Fruit fly (Drosophila melanogaster) whole organism, adult: ENCODE data around the gene Doc2.
A peak's percentile ranks its signal among the peaks of the same experiment; 100 is the strongest.

Source experiments
- CG11617 ChIP-seq: fragments of 200-800 bp; sonication (Bioruptor generic); optimal IDR thresholded peaks from 2 replicates; lab custom pipeline; 2017; ENCODE audit warnings: mild to moderate bottlenecking, missing biosample characterization, missing genetic modification reagents, missing genetic modification characterization
- CG12768 ChIP-seq: fragments of 200-800 bp; sonication (Bioruptor generic); optimal IDR thresholded peaks from 2 replicates; lab custom pipeline; 2017; ENCODE audit warnings: missing biosample characterization, missing genetic modification characterization, mild to moderate bottlenecking, moderate library complexity, missing genetic modification reagents
- CG14711 ChIP-seq: fragments of 200-800 bp; sonication (Bioruptor generic); optimal IDR thresholded peaks from 2 replicates; lab custom pipeline; 2018; ENCODE audit warnings: missing biosample characterization, mild to moderate bottlenecking, missing genetic modification characterization, moderate library complexity
- CG1620 ChIP-seq: fragments of 200-800 bp; sonication (Bioruptor generic); optimal IDR thresholded peaks from 2 replicates; lab custom pipeline; 2016; ENCODE audit warnings: missing biosample characterization, missing genetic modification characterization
- CG33017 ChIP-seq: fragments of 200-800 bp; sonication (Bioruptor generic); optimal IDR thresholded peaks from 2 replicates; lab custom pipeline; 2018; ENCODE audit warnings: missing biosample characterization, mild to moderate bottlenecking, missing genetic modification characterization, moderate library complexity
- CG5204 ChIP-seq: fragments of 200-800 bp; sonication (Bioruptor generic); optimal IDR thresholded peaks from 2 replicates; lab custom pipeline; 2016; ENCODE audit warnings: missing biosample characterization, missing genetic modification characterization
- CG7045 ChIP-seq: fragments of 200-800 bp; sonication (Bioruptor generic); optimal IDR thresholded peaks from 2 replicates; lab custom pipeline; 2017; ENCODE audit warnings: missing biosample characterization, mild to moderate bottlenecking, missing genetic modification characterization
- CG7101 ChIP-seq: fragments of 200-800 bp; sonication (Bioruptor generic); optimal IDR thresholded peaks from 2 replicates; lab custom pipeline; 2018; ENCODE audit warnings: missing biosample characterization, mild to moderate bottlenecking, missing genetic modification characterization, moderate library complexity
- Clk ChIP-seq: fragments of 200-800 bp; sonication (Bioruptor generic); optimal IDR thresholded peaks from 2 replicates; lab custom pipeline; 2017; ENCODE audit warnings: missing biosample characterization, missing genetic modification characterization
- Crg-1 ChIP-seq: fragments of 200-800 bp; sonication (Bioruptor generic); optimal IDR thresholded peaks from 2 replicates; lab custom pipeline; 2016; ENCODE audit warnings: missing biosample characterization, missing genetic modification characterization
- Hr96 ChIP-seq: fragments of 200-800 bp; sonication (Bioruptor generic); optimal IDR thresholded peaks from 2 replicates; lab custom pipeline; 2016; ENCODE audit warnings: missing biosample characterization, missing genetic modification characterization
- Mnt ChIP-seq: fragments of 200-800 bp; sonication (Bioruptor generic); optimal IDR thresholded peaks from 2 replicates; lab custom pipeline; 2016; ENCODE audit warnings: missing biosample characterization, mild to moderate bottlenecking, missing genetic modification characterization
- bab1 ChIP-seq: fragments of 200-800 bp; sonication (Bioruptor generic); optimal IDR thresholded peaks from 3 replicates; lab custom pipeline; 2019; ENCODE audit warnings: missing biosample characterization, mild to moderate bottlenecking, missing genetic modification characterization, moderate library complexity
- cic ChIP-seq: fragments of 200-800 bp; sonication (Bioruptor generic); optimal IDR thresholded peaks from 2 replicates; lab custom pipeline; 2017; ENCODE audit warnings: missing biosample characterization, mild to moderate bottlenecking, missing genetic modification characterization, moderate library complexity
- cnc ChIP-seq, 2 experiments: fragments of >200 bp; optimal IDR thresholded peaks; 2 replicates each; lab custom pipeline; 2017
- kay ChIP-seq: fragments of 200-800 bp; sonication (Bioruptor generic); peaks from one replicate; lab custom pipeline; 2016; ENCODE audit warnings: missing biosample characterization, missing genetic modification characterization, borderline replicate concordance
- ovo ChIP-seq: fragments of 200-800 bp; sonication (Bioruptor generic); optimal IDR thresholded peaks from 2 replicates; lab custom pipeline; 2016; ENCODE audit warnings: missing biosample characterization, missing genetic modification characterization
- pad ChIP-seq: fragments of 200-800 bp; sonication (Bioruptor generic); optimal IDR thresholded peaks from 3 replicates; lab custom pipeline; 2017; ENCODE audit warnings: missing biosample characterization, missing genetic modification characterization, mild to moderate bottlenecking, moderate library complexity, missing genetic modification reagents
- tj ChIP-seq: fragments of 200-800 bp; sonication (Bioruptor generic); optimal IDR thresholded peaks from 3 replicates; lab custom pipeline; 2017; ENCODE audit warnings: missing biosample characterization, mild to moderate bottlenecking, missing genetic modification characterization, moderate library complexity
- toe ChIP-seq: fragments of 200-800 bp; sonication (Bioruptor generic); optimal IDR thresholded peaks from 2 replicates; lab custom pipeline; 2016; ENCODE audit warnings: missing biosample characterization, missing genetic modification characterization

Doc2 gene

DNA sequence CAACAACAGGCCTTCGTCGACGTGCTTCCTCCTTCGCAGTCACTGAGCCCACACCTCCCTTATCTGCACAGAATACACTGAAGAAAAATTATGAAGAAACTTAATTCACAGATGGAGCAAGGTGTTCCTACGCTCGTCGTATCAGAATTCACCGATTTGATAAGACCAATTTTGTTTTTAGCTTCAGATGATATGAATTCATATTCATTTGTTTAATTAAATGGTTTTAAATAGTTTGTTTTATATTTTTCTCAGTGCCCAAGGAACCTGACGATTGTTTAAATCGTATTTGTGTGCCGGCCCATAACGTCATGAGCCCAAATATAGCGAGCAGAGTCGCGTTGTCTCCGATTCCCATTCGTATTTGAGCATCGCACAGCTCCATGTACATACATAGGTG is 4.6 kb upstream of the Doc2 start:
- TF ChIP-seq kay (GFP tag; lab: Kevin White, UChicago), result peak; percentile 18
- TF ChIP-seq CG11617 (GFP tag; lab: Kevin White, UChicago), result no peak

DNA sequence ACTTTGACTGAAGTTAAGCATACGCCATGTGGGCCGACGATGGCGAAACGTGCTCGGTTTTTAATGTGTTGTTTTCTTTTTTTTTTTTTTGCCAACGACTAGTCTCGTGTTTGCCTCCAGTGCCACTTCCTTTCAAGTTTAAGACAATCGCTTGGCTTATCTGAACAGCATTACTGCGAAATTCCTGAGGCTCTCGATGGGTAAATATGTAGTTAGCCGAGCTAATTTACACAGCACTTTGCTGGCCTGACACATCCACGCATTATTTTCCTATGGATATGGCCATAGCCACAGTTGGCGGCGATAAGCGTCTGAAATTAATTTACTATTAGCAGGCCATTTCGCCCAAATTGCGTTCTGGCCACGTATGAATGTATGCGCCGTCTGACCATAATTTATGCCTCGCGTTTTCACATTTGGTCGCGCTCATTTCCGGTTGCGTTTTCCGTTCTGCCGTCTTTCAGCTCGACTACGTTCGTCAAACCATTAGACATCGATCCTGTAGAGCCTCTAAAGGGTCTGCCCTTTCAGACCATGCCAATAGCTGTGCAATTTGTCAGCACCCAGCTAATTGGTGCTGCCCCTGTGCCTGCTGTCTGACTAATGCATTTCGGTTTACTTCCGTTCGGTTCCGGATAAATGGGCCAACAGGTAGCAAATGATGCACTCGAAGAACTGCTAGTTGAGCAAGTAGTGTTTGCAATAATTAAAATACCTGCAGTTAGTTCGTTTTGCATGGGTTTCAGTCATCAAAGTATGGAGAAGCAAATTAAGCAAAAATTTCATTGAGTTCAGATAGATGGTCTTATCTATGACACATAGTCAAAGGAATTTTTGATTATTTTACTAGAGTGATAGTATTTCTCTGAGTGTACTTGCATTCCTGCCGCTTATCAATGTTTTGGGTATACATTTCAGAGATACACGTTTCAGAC is 1.7 kb upstream of the Doc2 start:
- peak; percentile 54 for TF ChIP-seq kay (GFP tag; lab: Kevin White, UChicago)
- TF ChIP-seq Hr96 (GFP tag; lab: Kevin White, UChicago), result no peak

DNA sequence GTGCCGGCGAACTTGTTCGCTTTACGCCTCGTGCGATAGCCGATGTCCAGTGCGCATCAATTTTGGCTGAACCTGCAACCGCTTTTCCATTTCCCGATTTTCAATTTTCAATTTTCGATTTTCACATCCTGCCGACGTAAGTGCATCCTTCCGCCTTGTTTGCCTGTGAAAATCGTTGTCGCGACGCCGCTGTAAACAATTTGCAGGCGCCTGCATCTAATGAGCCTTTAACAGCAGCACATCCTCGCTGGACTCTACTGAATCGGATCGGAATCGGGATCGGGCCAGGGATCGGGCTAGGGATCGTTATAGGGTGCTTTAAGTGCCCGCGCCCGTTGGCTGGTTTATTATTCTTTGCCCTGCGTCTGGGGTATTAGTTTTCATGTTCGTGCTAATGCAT is 1.6 kb downstream of the Doc2 start:
- TF ChIP-seq ovo (GFP tag; lab: Kevin White, UChicago) (no peak), Crg-1 (GFP tag; lab: Kevin White, UChicago) (no peak), kay (GFP tag; lab: Kevin White, UChicago) (no peak), CG12768 (GFP tag; lab: Kevin White, UChicago) (no peak)

DNA sequence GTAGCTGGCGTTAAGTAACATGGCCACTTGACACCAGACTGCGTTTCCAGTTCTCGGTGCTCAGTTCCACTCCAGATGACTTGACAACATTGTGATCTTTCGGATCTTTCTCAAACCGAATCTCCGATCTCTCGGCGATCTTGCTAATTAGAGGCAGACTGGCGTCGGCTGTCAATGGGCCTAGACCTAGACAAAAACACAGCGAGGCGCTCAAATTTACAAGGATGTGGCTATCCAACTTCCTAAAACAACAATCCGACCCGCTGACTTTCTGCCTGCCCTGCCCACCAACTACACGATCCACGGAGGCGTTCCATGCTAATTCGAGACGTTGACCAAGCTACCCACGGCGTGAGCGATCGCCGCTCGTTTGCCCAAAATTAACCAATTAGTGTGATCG is 5.3 kb downstream of the Doc2 start:
- no peak for TF ChIP-seq Clk (GFP tag; lab: Kevin White, UChicago)

DNA sequence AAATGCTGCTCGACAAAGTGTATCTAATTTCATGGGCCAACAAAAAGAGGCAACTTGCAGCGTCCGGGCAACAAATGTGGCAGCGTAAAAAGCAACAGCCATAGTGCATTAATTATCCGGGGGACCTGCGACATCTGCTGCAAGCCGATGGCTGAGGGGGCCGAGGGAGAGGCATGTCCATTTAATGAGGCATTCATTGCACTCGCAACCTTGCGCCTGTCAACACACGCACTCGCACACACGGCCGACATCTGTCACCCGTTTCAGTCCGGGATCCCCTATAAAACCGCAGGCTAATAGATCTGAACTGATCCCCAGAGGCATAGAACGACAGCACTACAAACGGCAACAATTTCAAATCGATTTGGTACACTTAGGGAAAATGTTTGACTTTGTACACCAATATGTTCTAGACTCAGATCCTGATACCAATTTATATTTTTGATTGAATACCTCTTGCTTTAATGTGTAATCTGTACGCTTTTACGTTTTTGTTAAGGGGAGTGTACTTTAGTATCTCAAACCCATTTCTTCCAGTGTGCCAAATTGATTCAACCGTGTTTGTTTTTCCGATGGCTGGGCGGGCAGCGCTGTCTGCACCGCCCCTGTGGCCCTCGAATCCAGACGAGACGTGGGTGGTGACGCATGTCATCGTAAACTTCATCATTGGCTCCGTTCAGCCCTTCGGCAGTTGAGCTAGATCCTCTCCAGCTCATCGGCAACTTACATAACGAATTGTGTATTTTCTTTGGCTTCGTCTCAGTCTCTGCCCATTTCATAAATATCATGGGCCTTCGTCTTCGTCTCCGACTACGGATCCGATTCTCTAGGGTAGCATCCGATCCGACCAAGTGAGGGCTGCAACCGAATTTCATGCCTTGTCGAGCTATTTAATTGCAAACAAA is 7.3 kb downstream of the Doc2 start:
- no peak for TF ChIP-seq pad (GFP tag; lab: Kevin White, UChicago)
- TF ChIP-seq CG7045 (GFP tag; lab: Kevin White, UChicago), result no peak
- TF ChIP-seq bab1 (GFP tag; lab: Kevin White, UChicago), result no peak
- TF ChIP-seq cic, result no peak
- TF ChIP-seq Mnt, result no peak
- TF ChIP-seq Crg-1 (GFP tag; lab: Kevin White, UChicago), result no peak
- TF ChIP-seq cnc (optimal IDR thresholded peaks at IDR 0.05; lab: Kevin White, UChicago), result no peak
- TF ChIP-seq toe (GFP tag; lab: Kevin White, UChicago), result no peak
- no peak for TF ChIP-seq CG1620 (GFP tag; lab: Kevin White, UChicago)

DNA sequence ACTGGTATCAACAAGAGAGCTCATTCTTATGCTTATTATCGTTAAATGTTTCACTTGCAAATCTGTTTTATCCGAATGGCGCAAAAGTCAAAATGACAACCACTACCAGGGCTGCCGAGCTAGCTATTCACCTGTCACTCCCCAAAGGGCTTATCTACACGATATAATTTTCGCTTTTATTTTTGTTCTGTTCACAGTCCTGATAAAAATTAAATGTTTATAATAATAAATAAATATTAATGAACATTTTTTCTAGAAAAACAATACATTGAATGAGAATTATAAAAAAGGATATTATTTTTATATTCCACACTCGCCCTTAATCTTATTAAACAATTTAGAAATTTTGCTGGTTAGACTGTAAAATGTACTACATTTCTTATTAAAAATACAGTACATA is 9.3 kb downstream of the Doc2 start, which contains the start of gene CG5194:
Gene CG5194, minus strand, starts transcription at position 101 of the 400 bp plus-strand sequence.
- TF ChIP-seq CG5204 (GFP tag; lab: Kevin White, UChicago) (no peak), CG7101 (tag; lab: Kevin White, UChicago) (no peak), kay (GFP tag; lab: Kevin White, UChicago) (no peak), CG14711 (tag; lab: Kevin White, UChicago) (no peak), toe (GFP tag; lab: Kevin White, UChicago) (no peak), cic (no peak)

DNA sequence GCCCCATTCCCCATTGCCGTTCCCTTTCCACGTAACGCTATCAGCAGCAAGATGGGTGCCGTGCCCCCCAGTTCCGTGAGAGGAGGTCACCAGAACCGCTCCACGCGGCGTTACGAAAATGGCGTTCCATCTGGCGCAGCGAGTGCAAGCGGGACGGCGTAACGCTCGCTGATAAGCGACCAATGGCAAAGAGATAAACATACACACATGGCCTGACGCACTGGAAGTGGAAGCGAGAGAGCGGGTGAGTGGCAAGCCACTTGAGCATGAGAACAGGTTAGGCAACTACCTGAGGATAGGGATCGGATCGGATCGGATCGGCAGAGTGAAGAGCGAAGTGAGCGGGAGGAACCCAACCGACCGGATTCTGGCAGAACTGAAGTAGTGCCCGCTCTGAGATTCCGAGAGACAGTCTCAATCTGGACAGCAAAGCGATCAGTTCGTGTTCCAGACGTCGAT is 14.2 kb downstream of the Doc2 start, which contains the start of gene Doc3:
Gene Doc3, plus strand, starts transcription at position 409 of the 459 bp plus-strand sequence.
- no peak for TF ChIP-seq cic
- no peak for TF ChIP-seq CG14711 (tag; lab: Kevin White, UChicago)
- TF ChIP-seq CG11617 (GFP tag; lab: Kevin White, UChicago), result no peak
- TF ChIP-seq cnc (optimal IDR thresholded peaks at IDR 0.05; lab: Kevin White, UChicago), result no peak
- TF ChIP-seq ovo (GFP tag; lab: Kevin White, UChicago), result no peak
- TF ChIP-seq toe (GFP tag; lab: Kevin White, UChicago), result no peak
- TF ChIP-seq tj (GFP tag; lab: Kevin White, UChicago), result no peak
- TF ChIP-seq CG33017, result no peak
- TF ChIP-seq bab1 (GFP tag; lab: Kevin White, UChicago), result no peak
- no peak for TF ChIP-seq kay (GFP tag; lab: Kevin White, UChicago)
- no peak for TF ChIP-seq pad (GFP tag; lab: Kevin White, UChicago)
- TF ChIP-seq CG7101 (tag; lab: Kevin White, UChicago), result no peak
- TF ChIP-seq Mnt, result no peak
- no peak for TF ChIP-seq Hr96 (GFP tag; lab: Kevin White, UChicago)
